Fruit fly (Drosophila melanogaster): ENCODE data around the gene rdo.
A peak's percentile ranks its signal among the peaks of the same experiment; 100 is the strongest.

The rdo gene

dm6 chr2L:18003028-18003836 is 8.9 kb upstream of the rdo start (continued):
- peak; percentile 74 for TF ChIP-seq CG10631 (GFP tag; optimal IDR thresholded peaks at IDR 0.05)
- peak; percentile 60 for TF ChIP-seq Sox102F (GFP tag; optimal IDR thresholded peaks at IDR 0.05)
- peak; percentile 62 for TF ChIP-seq CG8632 (GFP tag; optimal IDR thresholded peaks at IDR 0.05)
- peak; percentile 77 for TF ChIP-seq Hr4 (GFP tag; optimal IDR thresholded peaks at IDR 0.05)
- no peak for TF ChIP-seq Hr38 (GFP tag; optimal IDR thresholded peaks at IDR 0.05)
- peak; percentile 63 for TF ChIP-seq acj6 (GFP tag; optimal IDR thresholded peaks at IDR 0.05)
- no peak for TF ChIP-seq fkh (GFP tag; optimal IDR thresholded peaks at IDR 0.05)
- peak; percentile 78 for TF ChIP-seq CG11294 (GFP tag; IDR thresholded peaks at IDR 0.05)
- peak; percentile 94 for TF ChIP-seq eg (GFP tag; IDR thresholded peaks at IDR 0.05)
- TF ChIP-seq CG10669 (GFP tag; optimal IDR thresholded peaks at IDR 0.05): peak; percentile 49
- peak; percentile 57 for TF ChIP-seq CG6808 (GFP tag; optimal IDR thresholded peaks at IDR 0.05)
- peak; percentile 52 for TF ChIP-seq CG34406 (GFP tag; optimal IDR thresholded peaks at IDR 0.05)
- TF ChIP-seq CG6163 (GFP tag; IDR thresholded peaks at IDR 0.05): peak; percentile 93
- TF ChIP-seq Ets96B (tag; optimal IDR thresholded peaks at IDR 0.05): peak; percentile 82
- peak; percentile 46 for TF ChIP-seq Eip93F (GFP tag; optimal IDR thresholded peaks at IDR 0.05)
- peak; percentile 93 for TF ChIP-seq CG8119 (GFP tag; IDR thresholded peaks at IDR 0.05)
- peak; percentile 58 for TF ChIP-seq pdm3 (GFP tag; optimal IDR thresholded peaks at IDR 0.05)
- TF ChIP-seq CG11762 (GFP tag; optimal IDR thresholded peaks at IDR 0.05; ENCODE audit: insufficient read depth): peak; percentile 56
- TF ChIP-seq OdsH (GFP tag; optimal IDR thresholded peaks at IDR 0.05): peak; percentile 70
- TF ChIP-seq Gug (GFP tag; IDR thresholded peaks at IDR 0.05): peak; percentile 91
- TF ChIP-seq CG32006 (GFP tag; optimal IDR thresholded peaks at IDR 0.05): peak; percentile 86
- peak; percentile 4 for TF ChIP-seq Sox15 (GFP tag; optimal IDR thresholded peaks at IDR 0.05)
- TF ChIP-seq CG7368 (GFP tag; optimal IDR thresholded peaks at IDR 0.05): peak; percentile 28
- TF ChIP-seq achi (GFP tag; optimal IDR thresholded peaks at IDR 0.05): peak; percentile 68
- TF ChIP-seq CG31627 (GFP tag; optimal IDR thresholded peaks at IDR 0.05): peak; percentile 41
- TF ChIP-seq Eip78C (GFP tag): peak; percentile 87
- TF ChIP-seq salr (GFP tag; optimal IDR thresholded peaks at IDR 0.05): peak in 1 of 2 experiments; percentile 76
- peak; percentile 53 for TF ChIP-seq CG6792 (GFP tag; optimal IDR thresholded peaks at IDR 0.05)
- peak; percentile 67 for TF ChIP-seq Sox14 (GFP tag; optimal IDR thresholded peaks at IDR 0.05)
- TF ChIP-seq ss (GFP tag; optimal IDR thresholded peaks at IDR 0.05): peak; percentile 45 to 87
- peak; percentile 68 for TF ChIP-seq Lpt (GFP tag; optimal IDR thresholded peaks at IDR 0.05)
- TF ChIP-seq spab (GFP tag; optimal IDR thresholded peaks at IDR 0.05): peak; percentile 55
- TF ChIP-seq CG16779 (tag; optimal IDR thresholded peaks at IDR 0.05): no peak

dm6 chr2L:18005481-18005880 is 6.7 kb upstream of the rdo start:
- TF ChIP-seq CG3032 (tag; optimal IDR thresholded peaks at IDR 0.05) (peak; percentile 32), CG6792 (GFP tag; optimal IDR thresholded peaks at IDR 0.05) (peak; percentile 13), CG1621 (tag; optimal IDR thresholded peaks at IDR 0.05) (no peak), CG9139 (GFP tag; optimal IDR thresholded peaks at IDR 0.05) (no peak), fd59A (GFP tag; optimal IDR thresholded peaks at IDR 0.05) (peak; percentile 4), dsx (GFP tag; optimal IDR thresholded peaks at IDR 0.05; ENCODE audit: poor library complexity, severe bottlenecking) (no peak), vri (GFP tag; optimal IDR thresholded peaks at IDR 0.05) (no peak), Hr4 (GFP tag; optimal IDR thresholded peaks at IDR 0.05) (peak; percentile 86), Blimp-1 (GFP tag; optimal IDR thresholded peaks at IDR 0.05) (no peak), Sox14 (GFP tag; optimal IDR thresholded peaks at IDR 0.05) (peak; percentile 51), CG34406 (GFP tag; optimal IDR thresholded peaks at IDR 0.05) (peak; percentile 23), CG32006 (GFP tag; optimal IDR thresholded peaks at IDR 0.05) (peak; percentile 93), svp (GFP tag) (peak; percentile 52), fd85E (GFP tag; optimal IDR thresholded peaks at IDR 0.05) (no peak), esn (GFP tag; optimal IDR thresholded peaks at IDR 0.05) (no peak), spab (GFP tag; optimal IDR thresholded peaks at IDR 0.05) (peak; percentile 24), net (GFP tag; optimal IDR thresholded peaks at IDR 0.05) (peak; percentile 42), CG31627 (GFP tag; optimal IDR thresholded peaks at IDR 0.05) (no peak), OdsH (GFP tag; optimal IDR thresholded peaks at IDR 0.05) (peak; percentile 70), CG10669 (GFP tag; optimal IDR thresholded peaks at IDR 0.05) (peak; percentile 5), pdm3 (GFP tag; optimal IDR thresholded peaks at IDR 0.05) (peak; percentile 64), CG6276 (GFP tag; optimal IDR thresholded peaks at IDR 0.05) (peak; percentile 73), CG11294 (GFP tag; IDR thresholded peaks at IDR 0.05) (peak; percentile 49), cyc (GFP tag; optimal IDR thresholded peaks at IDR 0.05) (no peak), CG4318 (GFP tag; optimal IDR thresholded peaks at IDR 0.05) (peak; percentile 88), CG16779 (tag; optimal IDR thresholded peaks at IDR 0.05) (peak; percentile 5), Met (GFP tag; optimal IDR thresholded peaks at IDR 0.05) (peak; percentile 14)

Data from whole organism, prepupa.